Worm (Caenorhabditis elegans) whole organism, L1 larva: ENCODE data around the gene T06D4.1.

Experiments used
- C04F5.9 ChIP-seq: sonication (generic microtip); optimal IDR thresholded peaks from 2 replicates; lab custom pipeline; 2016; ENCODE audit warnings: missing genetic modification characterization, missing compliant biosample characterization
- F16B12.6 ChIP-seq: fragments of 150-350 bp; optimal IDR thresholded peaks from 2 replicates; lab custom pipeline; 2014; ENCODE audit warnings: missing biosample characterization, missing genetic modification characterization
- aha-1 ChIP-seq: fragments of 150-350 bp; optimal IDR thresholded peaks from 2 replicates; lab custom pipeline; 2014; ENCODE audit warnings: missing biosample characterization, missing genetic modification characterization
- aly-2 ChIP-seq: fragments of 150-350 bp; optimal IDR thresholded peaks from 2 replicates; lab custom pipeline; 2014; ENCODE audit warnings: missing biosample characterization, missing genetic modification characterization
- ama-1 ChIP-seq: fragments of 150-350 bp; optimal IDR thresholded peaks from 2 replicates; lab custom pipeline; 2014
- ceh-63 ChIP-seq: fragments of 200-800 bp; sonication (Bioruptor generic); optimal IDR thresholded peaks from 2 replicates; lab custom pipeline; 2018; ENCODE audit warnings: mild to moderate bottlenecking, missing genetic modification characterization, missing compliant biosample characterization
- ceh-88 ChIP-seq: fragments of 200-800 bp; sonication (Bioruptor generic); IDR thresholded peaks from 2 replicates; pipeline ENCODE4 v1.3.6; 2022; ENCODE audit warnings: missing genetic modification characterization, missing compliant biosample characterization
- ceh-90 ChIP-seq: sonication (generic microtip); optimal IDR thresholded peaks from 2 replicates; lab custom pipeline; 2016; ENCODE audit warnings: missing genetic modification characterization, missing compliant biosample characterization
- ces-1 ChIP-seq: fragments of 150-350 bp; optimal IDR thresholded peaks from 2 replicates; lab custom pipeline; 2014; ENCODE audit warnings: missing biosample characterization, missing genetic modification reagents, missing genetic modification characterization
- dsc-1 ChIP-seq: sonication (generic microtip); optimal IDR thresholded peaks from 2 replicates; lab custom pipeline; 2016; ENCODE audit warnings: mild to moderate bottlenecking, missing genetic modification characterization, missing compliant biosample characterization
- efl-1 ChIP-seq, 4 experiments: fragments of 150-350 bp; optimal IDR thresholded peaks in 3 of 4; peaks in 1 of 4; 1 replicate in 1 of 4; 2 replicates in 3 of 4; lab custom pipeline; 2014; ENCODE audit warnings: missing biosample characterization in 2 of 4, missing genetic modification characterization in 2 of 4, missing genetic modification reagents in 2 of 4
- ets-5 ChIP-seq: fragments of 200-800 bp; sonication (Bioruptor generic); IDR thresholded peaks from 2 replicates; pipeline ENCODE4 v1.3.6; 2022; ENCODE audit warnings: missing genetic modification characterization, missing compliant biosample characterization
- fkh-10 ChIP-seq: sonication (generic microtip); optimal IDR thresholded peaks from 2 replicates; lab custom pipeline; 2017; ENCODE audit warnings: missing biosample characterization, missing genetic modification reagents, missing genetic modification characterization
- fkh-8 ChIP-seq: sonication (generic microtip); optimal IDR thresholded peaks from 2 replicates; lab custom pipeline; 2016; ENCODE audit warnings: mild to moderate bottlenecking, missing genetic modification characterization, missing compliant biosample characterization
- grh-1 ChIP-seq: fragments of 200-800 bp; sonication (Bioruptor generic); IDR thresholded peaks from 2 replicates; pipeline ENCODE4 v1.3.6; 2022; ENCODE audit warnings: missing genetic modification reagents, missing genetic modification characterization, missing compliant biosample characterization
- hlh-4 ChIP-seq: sonication (generic microtip); optimal IDR thresholded peaks from 2 replicates; lab custom pipeline; 2016; ENCODE audit warnings: mild to moderate bottlenecking, missing genetic modification characterization, missing compliant biosample characterization
- isw-1 ChIP-seq: fragments of 200-800 bp; sonication (Bioruptor generic); IDR thresholded peaks from 2 replicates; pipeline ENCODE4 v1.3.6; 2022; ENCODE audit warnings: missing genetic modification characterization, missing compliant biosample characterization
- lin-35 ChIP-seq, 2 experiments: fragments of 150-350 bp; optimal IDR thresholded peaks; 2 replicates each; lab custom pipeline; 2014; ENCODE audit warnings: missing biosample characterization in 2 of 2, missing genetic modification characterization in 2 of 2, missing genetic modification reagents in 2 of 2
- mab-9 ChIP-seq: fragments of 200-800 bp; sonication (Bioruptor generic); IDR thresholded peaks from 2 replicates; pipeline ENCODE4 v1.3.6; 2022; ENCODE audit warnings: missing genetic modification reagents, missing genetic modification characterization, missing compliant biosample characterization
- mef-2 ChIP-seq: fragments of 150-350 bp; optimal IDR thresholded peaks from 2 replicates; lab custom pipeline; 2014; ENCODE audit warnings: missing biosample characterization, missing genetic modification characterization
- nhr-11 ChIP-seq: fragments of 150-350 bp; optimal IDR thresholded peaks from 2 replicates; lab custom pipeline; 2014; ENCODE audit warnings: missing biosample characterization, missing genetic modification characterization
- nhr-12 ChIP-seq: sonication (generic microtip); optimal IDR thresholded peaks from 2 replicates; lab custom pipeline; 2017; ENCODE audit warnings: missing biosample characterization, missing genetic modification characterization
- nhr-19 ChIP-seq: fragments of 200-800 bp; sonication (Bioruptor generic); conservative IDR thresholded peaks from 2 replicates; pipeline ENCODE4 v1.3.6; 2022; ENCODE audit warnings: missing genetic modification characterization, missing compliant biosample characterization
- nhr-20 ChIP-seq: sonication (generic microtip); optimal IDR thresholded peaks from 2 replicates; lab custom pipeline; 2016; ENCODE audit warnings: mild to moderate bottlenecking, missing genetic modification characterization, missing compliant biosample characterization
- nhr-28 ChIP-seq: fragments of 150-350 bp; optimal IDR thresholded peaks from 2 replicates; lab custom pipeline; 2014; ENCODE audit warnings: missing biosample characterization, missing genetic modification characterization
- nhr-71 ChIP-seq: sonication (generic microtip); optimal IDR thresholded peaks from 2 replicates; lab custom pipeline; 2016; ENCODE audit warnings: mild to moderate bottlenecking, missing genetic modification characterization, moderate library complexity, missing compliant biosample characterization
- nhr-77 ChIP-seq: fragments of 150-350 bp; optimal IDR thresholded peaks from 2 replicates; lab custom pipeline; 2014; ENCODE audit warnings: missing biosample characterization, missing genetic modification characterization
- nhr-85 ChIP-seq: sonication (generic microtip); peaks from one replicate; lab custom pipeline; 2016; ENCODE audit warnings: missing genetic modification characterization, inconsistent platforms, missing compliant biosample characterization
- nhr-90 ChIP-seq: sonication (generic microtip); optimal IDR thresholded peaks from 2 replicates; lab custom pipeline; 2016; ENCODE audit warnings: mild to moderate bottlenecking, missing genetic modification characterization, missing compliant biosample characterization; ENCODE audit not compliant: poor library complexity
- pag-3 ChIP-seq: sonication (generic microtip); optimal IDR thresholded peaks from 2 replicates; lab custom pipeline; 2017; ENCODE audit warnings: missing genetic modification characterization, mild to moderate bottlenecking, missing compliant biosample characterization, antibody characterized with exemption, borderline replicate concordance; ENCODE audit not compliant: insufficient read depth
- pqm-1 ChIP-seq: sonication (generic microtip); optimal IDR thresholded peaks from 3 replicates; lab custom pipeline; 2017; ENCODE audit warnings: missing biosample characterization, missing genetic modification characterization
- skn-1 ChIP-seq: fragments of 150-350 bp; optimal IDR thresholded peaks from 2 replicates; lab custom pipeline; 2014; ENCODE audit warnings: missing biosample characterization, missing genetic modification characterization
- snpc-4 ChIP-seq: fragments of 150-350 bp; optimal IDR thresholded peaks from 2 replicates; lab custom pipeline; 2014; ENCODE audit warnings: missing biosample characterization, missing genetic modification characterization
- sptf-1 ChIP-seq: fragments of 150-350 bp; optimal IDR thresholded peaks from 2 replicates; lab custom pipeline; 2014; ENCODE audit warnings: missing biosample characterization, missing genetic modification characterization
- swsn-7 ChIP-seq: sonication (generic microtip); optimal IDR thresholded peaks from 2 replicates; lab custom pipeline; 2016; ENCODE audit warnings: missing genetic modification characterization, missing compliant biosample characterization
- tbx-2 ChIP-seq: sonication (generic microtip); optimal IDR thresholded peaks from 2 replicates; lab custom pipeline; 2016; ENCODE audit warnings: missing genetic modification characterization, missing compliant biosample characterization
- unc-86 ChIP-seq: sonication (generic microtip); optimal IDR thresholded peaks from 2 replicates; lab custom pipeline; 2016; ENCODE audit warnings: missing genetic modification characterization, missing compliant biosample characterization
- unc-98 ChIP-seq: fragments of 200-800 bp; sonication (Bioruptor generic); IDR thresholded peaks from 2 replicates; pipeline ENCODE4 v1.3.6; 2022; ENCODE audit warnings: missing genetic modification characterization, missing compliant biosample characterization
- vab-15 ChIP-seq: sonication (generic microtip); optimal IDR thresholded peaks from 2 replicates; lab custom pipeline; 2017; ENCODE audit warnings: missing genotype, mild to moderate bottlenecking, missing genetic modification characterization, missing compliant biosample characterization
- zip-4 ChIP-seq: fragments of 200-800 bp; sonication (Bioruptor generic); optimal IDR thresholded peaks from 2 replicates; lab custom pipeline; 2018; ENCODE audit warnings: mild to moderate bottlenecking, missing genetic modification characterization, moderate library complexity, missing compliant biosample characterization
- ztf-11 ChIP-seq, 2 experiments: sonication (generic microtip); optimal IDR thresholded peaks; 2 replicates each; lab custom pipeline; 2016 to 2017; ENCODE audit warnings: missing genetic modification characterization in 2 of 2, missing biosample characterization in 1 of 2, missing compliant biosample characterization in 1 of 2

The T06D4.1 gene

ce11 chrII:3376789-3377188 lies 4.8 kb upstream of the T06D4.1 start, which contains the start of gene bath-9:
Gene bath-9 (plus strand): TSS chrII:3377089.
- TF ChIP-seq mab-9 (GFP tag; lab: Robert Waterston, UW) (no peak), grh-1 (GFP tag; lab: Robert Waterston, UW) (no peak), ces-1 (no peak), ceh-63 (no peak), nhr-20 (tag; lab: Kevin White, UChicago) (no peak), sptf-1 (tag; lab: Kevin White, UChicago) (no peak), efl-1 (optimal IDR thresholded peaks at IDR 0.05; lab: Kevin White, UChicago) (no peak), efl-1 (GFP tag; optimal IDR thresholded peaks at IDR 0.05 in 1 of 2; lab: Kevin White, UChicago) (no peak), unc-98 (GFP tag; lab: Robert Waterston, UW) (no peak), ztf-11 (tag; optimal IDR thresholded peaks at IDR 0.05; lab: Kevin White, UChicago) (no peak), nhr-71 (no peak), lin-35 (GFP tag; optimal IDR thresholded peaks at IDR 0.05; lab: Kevin White, UChicago) (no peak), zip-4 (GFP tag; lab: Kevin White, UChicago) (no peak), ama-1 (lab: Kevin White, UChicago) (no peak), nhr-85 (tag; lab: Kevin White, UChicago) (no peak), C04F5.9 (tag; lab: Kevin White, UChicago) (no peak), skn-1 (tag; lab: Kevin White, UChicago) (no peak), mef-2 (tag; lab: Kevin White, UChicago) (no peak)

- TF ChIP-seq unc-86 (tag; lab: Kevin White, UChicago) = no peak
- no peak for TF ChIP-seq mef-2 (tag; lab: Kevin White, UChicago)
- TF ChIP-seq nhr-77 (tag; lab: Kevin White, UChicago) = no peak
- TF ChIP-seq ceh-88 (GFP tag; lab: Robert Waterston, UW) = no peak
- TF ChIP-seq mab-9 (GFP tag; lab: Robert Waterston, UW) = no peak
- no peak for TF ChIP-seq F16B12.6 (tag; lab: Kevin White, UChicago)
- no peak for TF ChIP-seq fkh-10 (GFP tag; lab: Kevin White, UChicago)
- no peak for TF ChIP-seq hlh-4 (tag; lab: Kevin White, UChicago)
Observed at ce11 chrII:3378275-3378674, 3.4 kb upstream of the T06D4.1 start, which contains the start of gene Y49F6C.2. Gene Y49F6C.2 (plus strand): TSS chrII:3378575.

ce11 chrII:3383116-3383515 lies 1.5 kb downstream of the T06D4.1 start:
- TF ChIP-seq pqm-1 (no peak), nhr-19 (no peak), tbx-2 (tag; lab: Kevin White, UChicago) (no peak), pag-3 (tag; lab: Kevin White, UChicago) (no peak), aly-2 (no peak), snpc-4 (tag; lab: Kevin White, UChicago) (no peak), fkh-8 (tag; lab: Kevin White, UChicago) (no peak), vab-15 (no peak), fkh-10 (GFP tag; lab: Kevin White, UChicago) (no peak), nhr-12 (tag; lab: Kevin White, UChicago) (no peak), dsc-1 (tag; lab: Kevin White, UChicago) (no peak), zip-4 (GFP tag; lab: Kevin White, UChicago) (no peak), grh-1 (GFP tag; lab: Robert Waterston, UW) (no peak)

- no peak for TF ChIP-seq dsc-1 (tag; lab: Kevin White, UChicago)
- TF ChIP-seq unc-98 (GFP tag; lab: Robert Waterston, UW) = no peak
- TF ChIP-seq nhr-11 (tag; lab: Kevin White, UChicago) = no peak
Observed at ce11 chrII:3385736-3386135, 4.1 kb downstream of the T06D4.1 start, which contains the start of gene T06D4.2. Gene T06D4.2 (minus strand): TSS chrII:3385905.

- TF ChIP-seq unc-98 (GFP tag; lab: Robert Waterston, UW) (no peak), swsn-7 (tag; lab: Kevin White, UChicago) (no peak), nhr-77 (tag; lab: Kevin White, UChicago) (no peak), isw-1 (GFP tag; lab: Robert Waterston, UW) (no peak), nhr-71 (no peak), ceh-63 (no peak), nhr-12 (tag; lab: Kevin White, UChicago) (no peak), nhr-28 (tag; lab: Kevin White, UChicago) (no peak), ceh-90 (tag; lab: Kevin White, UChicago) (no peak), C04F5.9 (tag; lab: Kevin White, UChicago) (no peak), nhr-90 (tag; lab: Kevin White, UChicago) (no peak), ets-5 (GFP tag; lab: Robert Waterston, UW) (no peak), grh-1 (GFP tag; lab: Robert Waterston, UW) (no peak), aha-1 (tag; lab: Kevin White, UChicago) (no peak)
Observed at ce11 chrII:3387503-3387902, 5.9 kb downstream of the T06D4.1 start, which contains the start of gene T06D4.6. Gene T06D4.6 (minus strand): TSS chrII:3387603.
